Fruit fly (Drosophila melanogaster): ENCODE results near the gene CG43439.

CG43439 gene

dm6 chr3L:7008351-7008750, 24.0 kb upstream of the CG43439 start (continued):
- TF ChIP-seq net (GFP tag; optimal IDR thresholded peaks at IDR 0.05), result peak; percentile 32

- TF ChIP-seq Hr39 (GFP tag; optimal IDR thresholded peaks at IDR 0.05), result no peak
- no peak for TF ChIP-seq Lpt (GFP tag; optimal IDR thresholded peaks at IDR 0.05)
- no peak for TF ChIP-seq CG16779 (tag; optimal IDR thresholded peaks at IDR 0.05)
- peak; percentile 79 for TF ChIP-seq Eip78C (GFP tag)
- TF ChIP-seq fd59A (GFP tag; optimal IDR thresholded peaks at IDR 0.05), result no peak
- TF ChIP-seq achi (GFP tag; optimal IDR thresholded peaks at IDR 0.05), result peak; percentile 5
- no peak for TF ChIP-seq topi (GFP tag; optimal IDR thresholded peaks at IDR 0.05)
- no peak for TF ChIP-seq vri (GFP tag; optimal IDR thresholded peaks at IDR 0.05)
- TF ChIP-seq CG11762 (GFP tag; optimal IDR thresholded peaks at IDR 0.05; ENCODE audit: insufficient read depth), result no peak
- no peak for TF ChIP-seq Smox (GFP tag; optimal IDR thresholded peaks at IDR 0.05)
- no peak for TF ChIP-seq CG11294 (GFP tag; IDR thresholded peaks at IDR 0.05)
- no peak for TF ChIP-seq fkh (GFP tag; optimal IDR thresholded peaks at IDR 0.05)
- TF ChIP-seq CG6808 (GFP tag; optimal IDR thresholded peaks at IDR 0.05), result no peak
- TF ChIP-seq Gug (GFP tag; IDR thresholded peaks at IDR 0.05), result peak; percentile 16; the same call in 1 of the 2 replicates
- no peak for TF ChIP-seq CG34406 (GFP tag; optimal IDR thresholded peaks at IDR 0.05)
- no peak for TF ChIP-seq Ets21C (GFP tag; optimal IDR thresholded peaks at IDR 0.05)
- TF ChIP-seq CG3919 (GFP tag; optimal IDR thresholded peaks at IDR 0.05), result no peak
- TF ChIP-seq ss (GFP tag; optimal IDR thresholded peaks at IDR 0.05), result no peak
- TF ChIP-seq CG15336 (GFP tag; IDR thresholded peaks at IDR 0.05), result 0 out of 2 replicates have a peak, but pooled peaks have one; percentile 35
- peak; percentile 4 for TF ChIP-seq acj6 (GFP tag; optimal IDR thresholded peaks at IDR 0.05)
- TF ChIP-seq CG6792 (GFP tag; optimal IDR thresholded peaks at IDR 0.05), result no peak
- TF ChIP-seq CG8319 (GFP tag; optimal IDR thresholded peaks at IDR 0.05), result no peak
- TF ChIP-seq fd85E (GFP tag; optimal IDR thresholded peaks at IDR 0.05), result no peak
- no peak for TF ChIP-seq net (GFP tag; optimal IDR thresholded peaks at IDR 0.05)
- TF ChIP-seq dsx (GFP tag; optimal IDR thresholded peaks at IDR 0.05; ENCODE audit: poor library complexity, severe bottlenecking), result no peak
- no peak for TF ChIP-seq CG10669 (GFP tag; optimal IDR thresholded peaks at IDR 0.05)
- TF ChIP-seq Ets96B (tag; optimal IDR thresholded peaks at IDR 0.05), result no peak
- TF ChIP-seq CG31627 (GFP tag; optimal IDR thresholded peaks at IDR 0.05), result no peak
- TF ChIP-seq CG1621 (tag; optimal IDR thresholded peaks at IDR 0.05), result no peak
- no peak for TF ChIP-seq Sox102F (GFP tag; optimal IDR thresholded peaks at IDR 0.05)
- no peak for TF ChIP-seq Eip93F (GFP tag; optimal IDR thresholded peaks at IDR 0.05)
- 0 out of 3 replicates have a peak, but pooled peaks have one; percentile 18 for TF ChIP-seq CG6163 (GFP tag; IDR thresholded peaks at IDR 0.05)
- TF ChIP-seq dac (GFP tag; optimal IDR thresholded peaks at IDR 0.05), result no peak
- no peak for TF ChIP-seq pdm3 (GFP tag; optimal IDR thresholded peaks at IDR 0.05)
- no peak for TF ChIP-seq CG8632 (GFP tag; optimal IDR thresholded peaks at IDR 0.05)
- peak; percentile 45 for TF ChIP-seq Hr4 (GFP tag; optimal IDR thresholded peaks at IDR 0.05)
- TF ChIP-seq Sox14 (GFP tag; optimal IDR thresholded peaks at IDR 0.05), result no peak
- TF ChIP-seq eg (GFP tag; IDR thresholded peaks at IDR 0.05), result no peak
- no peak for TF ChIP-seq svp (GFP tag)
- TF ChIP-seq CG6276 (GFP tag; optimal IDR thresholded peaks at IDR 0.05), result no peak
- TF ChIP-seq CG8119 (GFP tag; IDR thresholded peaks at IDR 0.05), result peak; percentile 19; the same call in 1 of the 3 replicates
- peak in 1 of 2 experiments; percentile 20 for TF ChIP-seq salr (GFP tag; optimal IDR thresholded peaks at IDR 0.05)
- TF ChIP-seq spab (GFP tag; optimal IDR thresholded peaks at IDR 0.05), result no peak
- TF ChIP-seq CG9139 (GFP tag; optimal IDR thresholded peaks at IDR 0.05), result no peak
- no peak for TF ChIP-seq CG11902 (GFP tag; optimal IDR thresholded peaks at IDR 0.05)
- no peak for TF ChIP-seq Eip75B (GFP tag; optimal IDR thresholded peaks at IDR 0.05)
- no peak for TF ChIP-seq CG4318 (GFP tag; optimal IDR thresholded peaks at IDR 0.05)
- TF ChIP-seq esn (GFP tag; optimal IDR thresholded peaks at IDR 0.05), result no peak
- TF ChIP-seq CG6854 (GFP tag; optimal IDR thresholded peaks at IDR 0.05), result no peak
- TF ChIP-seq Blimp-1 (GFP tag; optimal IDR thresholded peaks at IDR 0.05), result no peak
Measured at dm6 chr3L:7006421-7006820, 22.0 kb upstream of the CG43439 start.
